Fruit fly (Drosophila melanogaster) whole organism, embryonic: Measurements from ENCODE around the gene CG32811.
A peak's percentile ranks its signal among the peaks of the same experiment; 100 is the strongest.

Experiments
- CG11247 ChIP-seq: fragments of 200-800 bp; sonication (Bioruptor generic); IDR thresholded peaks from 2 replicates; pipeline ENCODE4 v1.3.6; 2022; ENCODE audit warnings: missing biosample characterization, missing genetic modification characterization
- CG12659 ChIP-seq: fragments of 200-800 bp; sonication (Bioruptor generic); optimal IDR thresholded peaks from 3 replicates; lab custom pipeline; 2017; ENCODE audit warnings: mild to moderate bottlenecking, missing biosample characterization, missing genetic modification reagents, missing genetic modification characterization
- CG1529 ChIP-seq: fragments of 200-800 bp; sonication (Bioruptor generic); optimal IDR thresholded peaks from 3 replicates; lab custom pipeline; 2018; ENCODE audit warnings: missing biosample characterization, missing genetic modification characterization
- CG1647 ChIP-seq: fragments of 200-800 bp; sonication (Bioruptor generic); optimal IDR thresholded peaks from 3 replicates; lab custom pipeline; 2016; ENCODE audit warnings: missing biosample characterization, missing genetic modification characterization
- CG16815 ChIP-seq: fragments of 200-800 bp; sonication (Bioruptor generic); optimal IDR thresholded peaks from 3 replicates; lab custom pipeline; 2017; ENCODE audit warnings: missing biosample characterization, mild to moderate bottlenecking, missing genetic modification characterization
- CG18262 ChIP-seq: fragments of 200-800 bp; optimal IDR thresholded peaks from 3 replicates; lab custom pipeline; 2019; ENCODE audit warnings: missing biosample characterization, mild to moderate bottlenecking, missing genetic modification characterization, moderate library complexity
- CG3407 ChIP-seq: fragments of 200-800 bp; sonication (Bioruptor generic); optimal IDR thresholded peaks from 2 replicates; lab custom pipeline; 2018; ENCODE audit warnings: missing biosample characterization, mild to moderate bottlenecking, missing genetic modification characterization
- CG34376 ChIP-seq: fragments of 200-800 bp; sonication (Bioruptor generic); optimal IDR thresholded peaks from 2 replicates; lab custom pipeline; 2018; ENCODE audit warnings: missing biosample characterization, mild to moderate bottlenecking, missing genetic modification characterization
- CG4282 ChIP-seq: fragments of 200-800 bp; sonication (Bioruptor generic); optimal IDR thresholded peaks from 2 replicates; lab custom pipeline; 2016; ENCODE audit warnings: missing biosample characterization, missing genetic modification characterization
- CG4360 ChIP-seq: fragments of 200-800 bp; sonication (Bioruptor generic); IDR thresholded peaks from 2 replicates; pipeline ENCODE4 v1.3.6; 2022; ENCODE audit warnings: missing biosample characterization, missing genetic modification characterization
- CG7271 ChIP-seq: fragments of 200-800 bp; sonication (Bioruptor generic); optimal IDR thresholded peaks from 2 replicates; lab custom pipeline; 2018; ENCODE audit warnings: missing biosample characterization, mild to moderate bottlenecking, missing genetic modification characterization, moderate library complexity
- CG7372 ChIP-seq: fragments of 200-800 bp; sonication (Bioruptor generic); IDR thresholded peaks from 2 replicates; pipeline ENCODE4 v1.3.6; 2022; ENCODE audit warnings: missing biosample characterization, missing genetic modification characterization
- CG7556 ChIP-seq: fragments of 200-800 bp; sonication (Bioruptor generic); optimal IDR thresholded peaks from 2 replicates; lab custom pipeline; 2017; ENCODE audit warnings: missing biosample characterization, mild to moderate bottlenecking, missing genetic modification characterization
- CG9727 ChIP-seq: fragments of 200-800 bp; sonication (Bioruptor generic); optimal IDR thresholded peaks from 3 replicates; lab custom pipeline; 2017; ENCODE audit warnings: missing biosample characterization, mild to moderate bottlenecking, missing genetic modification characterization
- CrebB ChIP-seq: fragments of 200-800 bp; sonication (Bioruptor generic); optimal IDR thresholded peaks from 3 replicates; lab custom pipeline; 2018; ENCODE audit warnings: missing biosample characterization, mild to moderate bottlenecking, missing genetic modification characterization
- Dfd ChIP-seq, 2 experiments: fragments of >200 bp; optimal IDR thresholded peaks; 2 replicates each; lab custom pipeline; 2017; ENCODE audit warnings: missing biosample characterization in 2 of 2, missing genetic modification characterization in 2 of 2
- Doc3 ChIP-seq: fragments of 200-800 bp; sonication (Bioruptor generic); IDR thresholded peaks from 3 replicates; pipeline ENCODE4 v1.3.6; 2022; ENCODE audit warnings: missing biosample characterization, missing genetic modification characterization; ENCODE audit not compliant: partially characterized antibody
- E2f1 ChIP-seq: fragments of 200-800 bp; sonication (Bioruptor generic); IDR thresholded peaks from 2 replicates; pipeline ENCODE4 v1.3.6; 2022; ENCODE audit warnings: missing biosample characterization, missing genetic modification characterization
- Eip74EF ChIP-seq, 2 experiments: fragments of 200-800 bp in 1 of 2; fragments of >200 bp in 1 of 2; sonication (Bioruptor generic) in 1 of 2; optimal IDR thresholded peaks; 2 replicates each; lab custom pipeline; 2017 to 2019; ENCODE audit warnings: missing biosample characterization in 2 of 2, missing genetic modification characterization in 2 of 2, mild to moderate bottlenecking in 1 of 2, moderate library complexity in 1 of 2
- HmgD ChIP-seq: fragments of 200-800 bp; sonication (Bioruptor generic); optimal IDR thresholded peaks from 3 replicates; lab custom pipeline; 2016; ENCODE audit warnings: missing biosample characterization, missing genetic modification characterization
- Hr39 ChIP-seq: fragments of >200 bp; optimal IDR thresholded peaks from 2 replicates; lab custom pipeline; 2017
- Lim3 ChIP-seq: fragments of 200-800 bp; sonication (Bioruptor generic); IDR thresholded peaks from 2 replicates; pipeline ENCODE4 v1.3.6; 2022; ENCODE audit warnings: missing biosample characterization, missing genetic modification characterization
- Med ChIP-seq: fragments of 200-800 bp; sonication (Bioruptor generic); peaks from one replicate; lab custom pipeline; 2016; ENCODE audit warnings: missing biosample characterization, missing genetic modification characterization, mild to moderate bottlenecking, inconsistent platforms, moderate library complexity
- Nf-YC ChIP-seq: fragments of 200-800 bp; optimal IDR thresholded peaks from 3 replicates; lab custom pipeline; 2019; ENCODE audit warnings: missing biosample characterization, mild to moderate bottlenecking, missing genetic modification characterization, moderate library complexity
- Poxn ChIP-seq: fragments of 200-800 bp; sonication (Bioruptor generic); IDR thresholded peaks from 2 replicates; pipeline ENCODE4 v1.3.6; 2022; ENCODE audit warnings: missing biosample characterization, missing genetic modification characterization
- Ravus ChIP-seq: fragments of 200-800 bp; sonication (Bioruptor generic); IDR thresholded peaks from 2 replicates; pipeline ENCODE4 v1.3.6; 2022; ENCODE audit warnings: missing biosample characterization, missing genetic modification characterization
- Six4 ChIP-seq: fragments of 200-800 bp; sonication (Bioruptor generic); optimal IDR thresholded peaks from 2 replicates; lab custom pipeline; 2016; ENCODE audit warnings: missing biosample characterization, missing genetic modification characterization
- Sry-β ChIP-seq: fragments of 200-800 bp; sonication (Bioruptor generic); optimal IDR thresholded peaks from 2 replicates; lab custom pipeline; 2018; ENCODE audit warnings: missing biosample characterization, mild to moderate bottlenecking, missing genetic modification characterization, moderate library complexity
- fd64A ChIP-seq: fragments of 200-800 bp; sonication (Bioruptor generic); optimal IDR thresholded peaks from 3 replicates; lab custom pipeline; 2018; ENCODE audit warnings: missing biosample characterization, mild to moderate bottlenecking, missing genetic modification characterization
- fru ChIP-seq: fragments of >200 bp; optimal IDR thresholded peaks from 2 replicates; lab custom pipeline; 2017
- gce ChIP-seq: fragments of 200-800 bp; sonication (Bioruptor generic); IDR thresholded peaks from 3 replicates; pipeline ENCODE4 v1.3.6; 2022; ENCODE audit warnings: missing biosample characterization, missing genetic modification characterization
- gem ChIP-seq: fragments of 200-800 bp; sonication (Bioruptor generic); optimal IDR thresholded peaks from 2 replicates; lab custom pipeline; 2019; ENCODE audit warnings: missing biosample characterization, mild to moderate bottlenecking, missing genetic modification characterization, moderate library complexity
- luna ChIP-seq: fragments of 200-800 bp; sonication (Bioruptor generic); optimal IDR thresholded peaks from 2 replicates; lab custom pipeline; 2016; ENCODE audit warnings: missing biosample characterization, missing genetic modification characterization
- nau ChIP-seq: fragments of 200-800 bp; sonication (Bioruptor generic); optimal IDR thresholded peaks from 3 replicates; lab custom pipeline; 2017; ENCODE audit warnings: missing biosample characterization, mild to moderate bottlenecking, missing genetic modification characterization, missing genetic modification reagents
- oc ChIP-seq: fragments of 200-800 bp; sonication (Bioruptor generic); optimal IDR thresholded peaks from 2 replicates; lab custom pipeline; 2018; ENCODE audit warnings: missing biosample characterization, mild to moderate bottlenecking, missing genetic modification characterization, moderate library complexity
- pan ChIP-seq, 4 experiments: fragments of >200 bp in 3 of 4; fragments of 200-800 bp in 1 of 4; sonication (Bioruptor generic) in 1 of 4; optimal IDR thresholded peaks in 3 of 4; IDR thresholded peaks in 1 of 4; 2 replicates each; pipeline versions ENCODE4 v1.3.6 to Lab custom; 2017 to 2022; ENCODE audit warnings: missing biosample characterization in 2 of 4, missing genetic modification characterization in 2 of 4, mixed read lengths in 1 of 4
- pfk ChIP-seq: fragments of 200-800 bp; sonication (Bioruptor generic); optimal IDR thresholded peaks from 2 replicates; lab custom pipeline; 2018; ENCODE audit warnings: missing biosample characterization, mild to moderate bottlenecking, missing genetic modification characterization, moderate library complexity
- rib ChIP-seq: fragments of 200-800 bp; sonication (Bioruptor generic); IDR thresholded peaks from 2 replicates; pipeline ENCODE4 v1.3.6; 2022; ENCODE audit warnings: missing biosample characterization, missing genetic modification characterization
- schlank ChIP-seq: fragments of 200-800 bp; sonication (Bioruptor generic); optimal IDR thresholded peaks from 2 replicates; lab custom pipeline; 2018; ENCODE audit warnings: missing biosample characterization, mild to moderate bottlenecking, missing genetic modification characterization
- sd ChIP-seq: fragments of 200-800 bp; sonication (Bioruptor generic); optimal IDR thresholded peaks from 3 replicates; lab custom pipeline; 2018; ENCODE audit warnings: missing biosample characterization, mild to moderate bottlenecking, missing genetic modification characterization, moderate library complexity
- seq ChIP-seq: fragments of 200-800 bp; sonication (Bioruptor generic); IDR thresholded peaks from 2 replicates; pipeline ENCODE4 v1.3.6; 2022; ENCODE audit warnings: missing biosample characterization, missing genetic modification characterization
- shn ChIP-seq: fragments of 200-800 bp; sonication (Bioruptor generic); optimal IDR thresholded peaks from 3 replicates; lab custom pipeline; 2016; ENCODE audit warnings: missing biosample characterization, missing genetic modification characterization
- sima ChIP-seq: fragments of 200-800 bp; sonication (Bioruptor generic); optimal IDR thresholded peaks from 2 replicates; lab custom pipeline; 2016; ENCODE audit warnings: missing biosample characterization, missing genetic modification characterization
- slou ChIP-seq: fragments of 200-800 bp; sonication (Bioruptor generic); optimal IDR thresholded peaks from 3 replicates; lab custom pipeline; 2016; ENCODE audit warnings: missing biosample characterization, missing genetic modification characterization
- tap ChIP-seq: fragments of 200-800 bp; optimal IDR thresholded peaks from 3 replicates; lab custom pipeline; 2019; ENCODE audit warnings: missing biosample characterization, mild to moderate bottlenecking, missing genetic modification characterization, moderate library complexity
- trem ChIP-seq: fragments of 200-800 bp; optimal IDR thresholded peaks from 3 replicates; lab custom pipeline; 2019; ENCODE audit warnings: missing biosample characterization, mild to moderate bottlenecking, missing genetic modification characterization, moderate library complexity
- tx ChIP-seq: fragments of 200-800 bp; sonication (Bioruptor generic); optimal IDR thresholded peaks from 2 replicates; lab custom pipeline; 2016; ENCODE audit warnings: missing biosample characterization, missing genetic modification characterization
- usp ChIP-seq: fragments of >200 bp; optimal IDR thresholded peaks from 2 replicates; lab custom pipeline; 2017; ENCODE audit warnings: missing biosample characterization, missing genetic modification characterization
- zen ChIP-seq: fragments of 200-800 bp; sonication (Bioruptor generic); optimal IDR thresholded peaks from 3 replicates; lab custom pipeline; 2018; ENCODE audit warnings: missing biosample characterization, mild to moderate bottlenecking, missing genetic modification characterization, moderate library complexity

The CG32811 gene

dm6 chrX:1275018-1275820 is 23.0 kb downstream of the CG32811 start, which contains the start of gene Atf3 (continued):
- TF ChIP-seq seq (peak; percentile 99), tx (GFP tag; lab: Kevin White, UChicago) (peak; percentile 99), CG34376 (peak; percentile 99), CG9727 (peak; percentile 99), fd64A (GFP tag; lab: Kevin White, UChicago) (peak; percentile 98), Dfd (GFP tag; optimal IDR thresholded peaks at IDR 0.05; lab: Kevin White, UChicago) (peak in 1 of 2 experiments; percentile 73), usp (GFP tag; lab: Kevin White, UChicago) (no peak), CG12659 (GFP tag; lab: Kevin White, UChicago) (peak; percentile 100), pan (optimal IDR thresholded peaks at IDR 0.05; lab: Kevin White, UChicago) (no peak), pan (GFP tag; optimal IDR thresholded peaks at IDR 0.05 in 1 of 2, IDR thresholded peaks at IDR 0.05 in 1 of 2) (peak in 1 of 2 experiments; percentile 99), Six4 (GFP tag; lab: Kevin White, UChicago) (peak; percentile 98), Nf-YC (tag; lab: Kevin White, UChicago) (peak; percentile 95), CG7372 (GFP tag; lab: Robert Waterston, UW) (peak; percentile 99), Med (GFP tag; lab: Kevin White, UChicago) (peak; percentile 100), fru (lab: Kevin White, UChicago) (no peak), gem (peak; percentile 99), Doc3 (GFP tag; lab: Robert Waterston, UW) (no peak), CG18262 (tag; lab: Kevin White, UChicago) (peak; percentile 98), Poxn (GFP tag; lab: Robert Waterston, UW) (peak; percentile 97), CG3407 (GFP tag; lab: Kevin White, UChicago) (peak; percentile 96), HmgD (GFP tag; lab: Kevin White, UChicago) (peak; percentile 99), tap (tag; lab: Kevin White, UChicago) (peak; percentile 98), sd (tag; lab: Kevin White, UChicago) (peak; percentile 97), CG7271 (tag; lab: Kevin White, UChicago) (peak; percentile 85), zen (tag; lab: Kevin White, UChicago) (peak; percentile 95), CG16815 (GFP tag; lab: Kevin White, UChicago) (peak; percentile 99), Sry-β (GFP tag; lab: Kevin White, UChicago) (peak; percentile 61), nau (peak; percentile 99), CrebB (peak; percentile 99), shn (GFP tag; lab: Kevin White, UChicago) (peak; percentile 100), gce (peak; percentile 95), Lim3 (peak; percentile 93), CG1529 (GFP tag; lab: Kevin White, UChicago) (peak; percentile 97), trem (tag; lab: Kevin White, UChicago) (peak; percentile 94), CG1647 (GFP tag; lab: Kevin White, UChicago) (peak; percentile 99), pfk (GFP tag; lab: Kevin White, UChicago) (peak; percentile 99), Ravus (GFP tag; lab: Robert Waterston, UW) (peak; percentile 97), luna (peak; percentile 99), rib (GFP tag; lab: Robert Waterston, UW) (peak; percentile 98), CG4360 (GFP tag; lab: Robert Waterston, UW) (peak; percentile 72; the same call in 1 of the 2 replicates), oc (peak; percentile 98), CG7556 (GFP tag; lab: Kevin White, UChicago) (peak; percentile 100), CG4282 (GFP tag; lab: Kevin White, UChicago) (peak; percentile 97), Eip74EF (GFP tag; optimal IDR thresholded peaks at IDR 0.05; lab: Kevin White, UChicago) (peak in 1 of 2 experiments; percentile 99), E2f1 (GFP tag; lab: Robert Waterston, UW) (peak; percentile 98), slou (GFP tag; lab: Kevin White, UChicago) (peak; percentile 99), schlank (tag; lab: Kevin White, UChicago) (peak; percentile 99), sima (GFP tag; lab: Kevin White, UChicago) (peak; percentile 96), CG11247 (GFP tag; lab: Robert Waterston, UW) (peak; percentile 98), Hr39 (no peak)
